Worm (Caenorhabditis elegans) whole organism, late embryonic: ENCODE data around the gene srp-7.

ENCODE experiments used
- C38D4.7 ChIP-seq: fragments of 200-800 bp; sonication (Bioruptor generic); optimal IDR thresholded peaks from 2 replicates; lab custom pipeline; 2018; ENCODE audit warnings: mild to moderate bottlenecking, missing genetic modification characterization, moderate library complexity, missing compliant biosample characterization
- Y22D7AL.16 ChIP-seq: sonication (generic microtip); optimal IDR thresholded peaks from 2 replicates; lab custom pipeline; 2016; ENCODE audit warnings: missing genetic modification characterization, missing compliant biosample characterization
- ahr-1 ChIP-seq: sonication (generic microtip); optimal IDR thresholded peaks from 2 replicates; lab custom pipeline; 2016; ENCODE audit warnings: missing genetic modification characterization, missing compliant biosample characterization
- ama-1 ChIP-seq: fragments of 150-350 bp; optimal IDR thresholded peaks from 2 replicates; lab custom pipeline; 2014
- ceh-34 ChIP-seq: sonication (generic microtip); optimal IDR thresholded peaks from 2 replicates; lab custom pipeline; 2016; ENCODE audit warnings: mild to moderate bottlenecking, missing genetic modification characterization, missing compliant biosample characterization
- eyg-1 ChIP-seq: sonication (generic microtip); optimal IDR thresholded peaks from 2 replicates; lab custom pipeline; 2016; ENCODE audit warnings: missing genotype, missing genetic modification characterization, missing compliant biosample characterization
- fkh-10 ChIP-seq: fragments of 150-350 bp; optimal IDR thresholded peaks from 2 replicates; lab custom pipeline; 2014; ENCODE audit warnings: missing biosample characterization, missing genetic modification reagents, missing genetic modification characterization
- nfya-1 ChIP-seq: sonication (generic microtip); optimal IDR thresholded peaks from 2 replicates; lab custom pipeline; 2017; ENCODE audit warnings: missing genetic modification characterization, mild to moderate bottlenecking, missing compliant biosample characterization, antibody characterized with exemption, moderate library complexity
- rnt-1 ChIP-seq: sonication (generic microtip); optimal IDR thresholded peaks from 2 replicates; lab custom pipeline; 2016; ENCODE audit warnings: missing genetic modification characterization, missing compliant biosample characterization
- unc-3 ChIP-seq, 2 experiments: fragments of 200-800 bp in 1 of 2; sonication (Bioruptor generic) in 1 of 2; sonication (generic microtip) in 1 of 2; conservative IDR thresholded peaks in 1 of 2; optimal IDR thresholded peaks in 1 of 2; 2 replicates each; pipeline versions ENCODE4 v1.3.6 to Lab custom; 2016 to 2022; ENCODE audit warnings: missing compliant biosample characterization in 2 of 2, missing genetic modification characterization in 2 of 2, missing genetic modification reagents in 1 of 2
- unc-86 ChIP-seq: sonication (generic microtip); optimal IDR thresholded peaks from 2 replicates; lab custom pipeline; 2016; ENCODE audit warnings: missing genetic modification characterization, missing compliant biosample characterization

ce11 chrV:8230056-8230455 is 51.1 kb downstream of the srp-7 start:
- TF ChIP-seq unc-3 (GFP tag; conservative IDR thresholded peaks at IDR 0.05; lab: Robert Waterston, UW) (no peak), unc-3 (tag; optimal IDR thresholded peaks at IDR 0.05; lab: Kevin White, UChicago) (no peak), eyg-1 (tag; lab: Kevin White, UChicago) (no peak), unc-86 (tag; lab: Kevin White, UChicago) (no peak), ceh-34 (tag; lab: Kevin White, UChicago) (no peak), fkh-10 (GFP tag; lab: Kevin White, UChicago) (no peak), Y22D7AL.16 (no peak), C38D4.7 (no peak), ama-1 (lab: Kevin White, UChicago) (no peak), nfya-1 (tag; lab: Kevin White, UChicago) (no peak), ahr-1 (tag; lab: Kevin White, UChicago) (no peak), rnt-1 (no peak)
